Fruit fly (Drosophila melanogaster) whole organism, prepupa: ENCODE data around the gene hth.

ENCODE experiments used
- Blimp-1 ChIP-seq: fragments of 200-800 bp; sonication (Bioruptor generic); optimal IDR thresholded peaks from 3 replicates; lab custom pipeline; 2017; ENCODE audit warnings: missing biosample characterization, missing genetic modification characterization, mild to moderate bottlenecking, moderate library complexity, missing genetic modification reagents
- CG11294 ChIP-seq: fragments of 200-800 bp; sonication (Bioruptor generic); IDR thresholded peaks from 2 replicates; pipeline ENCODE4 v1.3.6; 2022; ENCODE audit warnings: missing biosample characterization, missing genetic modification characterization
- CG1621 ChIP-seq: fragments of 200-800 bp; sonication (Bioruptor generic); optimal IDR thresholded peaks from 3 replicates; lab custom pipeline; 2018; ENCODE audit warnings: missing biosample characterization, mild to moderate bottlenecking, missing genetic modification characterization
- CG3919 ChIP-seq: fragments of 200-800 bp; sonication (Bioruptor generic); optimal IDR thresholded peaks from 3 replicates; lab custom pipeline; 2016; ENCODE audit warnings: missing biosample characterization, missing genetic modification characterization
- Gug ChIP-seq: fragments of 200-800 bp; sonication (Bioruptor generic); IDR thresholded peaks from 2 replicates; pipeline ENCODE4 v1.3.6; 2022; ENCODE audit warnings: missing biosample characterization, missing genetic modification characterization
- Hr4 ChIP-seq: fragments of 200-800 bp; sonication (Bioruptor generic); optimal IDR thresholded peaks from 3 replicates; lab custom pipeline; 2016; ENCODE audit warnings: missing biosample characterization, missing genetic modification characterization
- OdsH ChIP-seq: fragments of 200-800 bp; sonication (Bioruptor generic); optimal IDR thresholded peaks from 3 replicates; lab custom pipeline; 2016; ENCODE audit warnings: missing biosample characterization, missing genetic modification characterization
- dac ChIP-seq: fragments of 200-800 bp; sonication (Bioruptor generic); optimal IDR thresholded peaks from 2 replicates; lab custom pipeline; 2017; ENCODE audit warnings: missing biosample characterization, mild to moderate bottlenecking, missing genetic modification characterization
- esn ChIP-seq: fragments of 200-800 bp; sonication (Bioruptor generic); optimal IDR thresholded peaks from 2 replicates; lab custom pipeline; 2016; ENCODE audit warnings: missing biosample characterization, mild to moderate bottlenecking, missing genetic modification characterization, moderate library complexity
- pdm3 ChIP-seq: fragments of 200-800 bp; sonication (Bioruptor generic); optimal IDR thresholded peaks from 3 replicates; lab custom pipeline; 2016; ENCODE audit warnings: missing biosample characterization, missing genetic modification characterization
- salr ChIP-seq, 2 experiments: fragments of 200-800 bp; sonication (Bioruptor generic); optimal IDR thresholded peaks; 3 replicates each; lab custom pipeline; 2016 to 2018; ENCODE audit warnings: missing biosample characterization in 2 of 2, missing genetic modification characterization in 2 of 2, mild to moderate bottlenecking in 1 of 2
- topi ChIP-seq: fragments of 200-800 bp; sonication (Bioruptor generic); optimal IDR thresholded peaks from 3 replicates; lab custom pipeline; 2016; ENCODE audit warnings: missing biosample characterization, missing genetic modification characterization

dm6 chr3R:10494121-10494520 is 145.2 kb downstream of the hth start:
- peak; percentile 43 for TF ChIP-seq CG3919 (GFP tag; lab: Kevin White, UChicago)
- TF ChIP-seq Hr4 (GFP tag; lab: Kevin White, UChicago), result no peak
- no peak for TF ChIP-seq salr (GFP tag; optimal IDR thresholded peaks at IDR 0.05; lab: Kevin White, UChicago)
- peak; percentile 54 for TF ChIP-seq topi (GFP tag; lab: Kevin White, UChicago)
- TF ChIP-seq pdm3 (GFP tag; lab: Kevin White, UChicago), result peak; percentile 27
- TF ChIP-seq esn (GFP tag; lab: Kevin White, UChicago), result peak; percentile 31
- TF ChIP-seq Gug (GFP tag; lab: Robert Waterston, UW), result no peak
- no peak for TF ChIP-seq CG1621
- no peak for TF ChIP-seq CG11294
- peak; percentile 7 for TF ChIP-seq OdsH (GFP tag; lab: Kevin White, UChicago)
- TF ChIP-seq Blimp-1, result no peak
- no peak for TF ChIP-seq dac (GFP tag; lab: Kevin White, UChicago)
